Fruit fly (Drosophila melanogaster): ENCODE results near the gene CG9922.

CG9922 gene

dm6 chr3R:14052182-14053036, 16.2 kb upstream of the CG9922 start (continued):
- TF ChIP-seq CG4404 (GFP tag; IDR thresholded peaks at IDR 0.05) (peak; percentile 83), CG1024 (GFP tag; IDR thresholded peaks at IDR 0.05) (no peak), dm (GFP tag; optimal IDR thresholded peaks at IDR 0.05) (peak; percentile 78), CG7928 (GFP tag; optimal IDR thresholded peaks at IDR 0.05) (peak; percentile 82), lbe (GFP tag; optimal IDR thresholded peaks at IDR 0.05) (no peak), unpg (GFP tag; optimal IDR thresholded peaks at IDR 0.05) (peak; percentile 82), CG11247 (GFP tag; IDR thresholded peaks at IDR 0.05) (peak; percentile 85), Hr39 (optimal IDR thresholded peaks at IDR 0.05) (no peak), CG8089 (GFP tag; optimal IDR thresholded peaks at IDR 0.05) (peak; percentile 14), CG7987 (GFP tag; optimal IDR thresholded peaks at IDR 0.05) (peak; percentile 10), CG15479 (GFP tag; optimal IDR thresholded peaks at IDR 0.05) (no peak), CG3838 (GFP tag; optimal IDR thresholded peaks at IDR 0.05) (peak; percentile 58), zfh1 (GFP tag; IDR thresholded peaks at IDR 0.05) (peak; percentile 71), Sry-δ (GFP tag; optimal IDR thresholded peaks at IDR 0.05) (peak; percentile 21), rib (GFP tag; IDR thresholded peaks at IDR 0.05) (peak; percentile 91; the same call in 1 of the 2 replicates), Dek (tag; optimal IDR thresholded peaks at IDR 0.05) (peak; percentile 90), trh (GFP tag; optimal IDR thresholded peaks at IDR 0.05) (peak; percentile 40), gem (tag; optimal IDR thresholded peaks at IDR 0.05) (peak; percentile 92), CG14014 (GFP tag; IDR thresholded peaks at IDR 0.05) (peak; percentile 89), Dad (GFP tag; optimal IDR thresholded peaks at IDR 0.05) (peak; percentile 80), CG6683 (GFP tag; optimal IDR thresholded peaks at IDR 0.05) (peak; percentile 73), CG12942 (GFP tag; optimal IDR thresholded peaks at IDR 0.05) (peak; percentile 75), CG12236 (GFP tag; optimal IDR thresholded peaks at IDR 0.05) (peak; percentile 11), CG18011 (GFP tag; optimal IDR thresholded peaks at IDR 0.05) (peak; percentile 75), CG1233 (GFP tag; optimal IDR thresholded peaks at IDR 0.05) (peak; percentile 75), Fer1 (GFP tag; optimal IDR thresholded peaks at IDR 0.05) (peak; percentile 89), Rfx (GFP tag; IDR thresholded peaks at IDR 0.05) (peak; percentile 96), Awh (GFP tag; IDR thresholded peaks at IDR 0.05) (no peak), Mrtf (GFP tag; IDR thresholded peaks at IDR 0.05) (peak; percentile 76), CG8478 (optimal IDR thresholded peaks at IDR 0.05) (no peak), E2f1 (GFP tag; IDR thresholded peaks at IDR 0.05) (peak; percentile 80), Dll (GFP tag; IDR thresholded peaks at IDR 0.05; ENCODE audit: partially characterized antibody) (no peak), CG17912 (GFP tag; optimal IDR thresholded peaks at IDR 0.05) (no peak), fd102C (GFP tag; optimal IDR thresholded peaks at IDR 0.05) (no peak), CG3847 (GFP tag; IDR thresholded peaks at IDR 0.05) (peak; percentile 95), grau (tag; optimal IDR thresholded peaks at IDR 0.05) (peak; percentile 92), Blimp-1 (GFP tag; optimal IDR thresholded peaks at IDR 0.05) (peak; percentile 54), exex (tag; optimal IDR thresholded peaks at IDR 0.05) (peak; percentile 57), jumu (GFP tag; optimal IDR thresholded peaks at IDR 0.05) (peak; percentile 55), ranshi (GFP tag; IDR thresholded peaks at IDR 0.05) (peak; percentile 79), Myb (GFP tag; optimal IDR thresholded peaks at IDR 0.05) (peak; percentile 74), Tbp (GFP tag; optimal IDR thresholded peaks at IDR 0.05) (no peak), Mad (GFP tag; optimal IDR thresholded peaks at IDR 0.05) (peak; percentile 74), Hand (GFP tag; optimal IDR thresholded peaks at IDR 0.05) (peak; percentile 86), run (tag; optimal IDR thresholded peaks at IDR 0.05) (no peak), CG5245 (GFP tag; optimal IDR thresholded peaks at IDR 0.05) (no peak), CG4360 (GFP tag; IDR thresholded peaks at IDR 0.05) (no peak; the same call in 1 of the 2 replicates), nerfin-1 (tag; optimal IDR thresholded peaks at IDR 0.05) (no peak), esg (GFP tag; conservative IDR thresholded peaks at IDR 0.05) (peak; percentile 80), CG6791 (GFP tag; IDR thresholded peaks at IDR 0.05; ENCODE audit: partially characterized antibody) (no peak)
